Fruit fly (Drosophila melanogaster) whole organism, embryonic: ENCODE measurements around the gene CG31638.

Experiments used
- Aef1 ChIP-seq: fragments of 200-800 bp; sonication (Bioruptor generic); IDR thresholded peaks from 3 replicates; pipeline ENCODE4 v1.3.6; 2022; ENCODE audit warnings: missing biosample characterization, missing genetic modification characterization
- Bteb2 ChIP-seq: fragments of 200-800 bp; sonication (Bioruptor generic); optimal IDR thresholded peaks from 2 replicates; lab custom pipeline; 2016; ENCODE audit warnings: missing biosample characterization, missing genetic modification characterization
- CG11247 ChIP-seq: fragments of 200-800 bp; sonication (Bioruptor generic); IDR thresholded peaks from 2 replicates; pipeline ENCODE4 v1.3.6; 2022; ENCODE audit warnings: missing biosample characterization, missing genetic modification characterization
- CG16779 ChIP-seq: fragments of 200-800 bp; sonication (Bioruptor generic); IDR thresholded peaks from 2 replicates; pipeline ENCODE4 v1.3.6; 2022; ENCODE audit warnings: missing biosample characterization, missing genetic modification characterization
- CG17361 ChIP-seq: fragments of 200-800 bp; sonication (Bioruptor generic); IDR thresholded peaks from 3 replicates; pipeline ENCODE4 v1.3.6; 2022; ENCODE audit warnings: missing biosample characterization, missing genetic modification characterization
- CG17802 ChIP-seq: fragments of 200-800 bp; sonication (Bioruptor generic); optimal IDR thresholded peaks from 2 replicates; lab custom pipeline; 2018; ENCODE audit warnings: missing biosample characterization, mild to moderate bottlenecking, missing genetic modification characterization, moderate library complexity
- CG2116 ChIP-seq: fragments of 200-800 bp; sonication (Bioruptor generic); optimal IDR thresholded peaks from 3 replicates; lab custom pipeline; 2018; ENCODE audit warnings: missing biosample characterization, mild to moderate bottlenecking, missing genetic modification characterization
- CG3281 ChIP-seq: fragments of 200-800 bp; sonication (Bioruptor generic); optimal IDR thresholded peaks from 3 replicates; lab custom pipeline; 2017; ENCODE audit warnings: missing biosample characterization, mild to moderate bottlenecking, missing genetic modification characterization
- CG6254 ChIP-seq: fragments of 200-800 bp; sonication (Bioruptor generic); optimal IDR thresholded peaks from 3 replicates; lab custom pipeline; 2017; ENCODE audit warnings: mild to moderate bottlenecking, missing biosample characterization, missing genetic modification reagents, missing genetic modification characterization
- CG6689 ChIP-seq: fragments of 200-800 bp; sonication (Bioruptor generic); IDR thresholded peaks from 2 replicates; pipeline ENCODE4 v1.3.6; 2022; ENCODE audit warnings: missing biosample characterization, missing genetic modification characterization
- CG7271 ChIP-seq: fragments of 200-800 bp; sonication (Bioruptor generic); optimal IDR thresholded peaks from 2 replicates; lab custom pipeline; 2018; ENCODE audit warnings: missing biosample characterization, mild to moderate bottlenecking, missing genetic modification characterization, moderate library complexity
- CG7372 ChIP-seq: fragments of 200-800 bp; sonication (Bioruptor generic); IDR thresholded peaks from 2 replicates; pipeline ENCODE4 v1.3.6; 2022; ENCODE audit warnings: missing biosample characterization, missing genetic modification characterization
- CG7556 ChIP-seq: fragments of 200-800 bp; sonication (Bioruptor generic); optimal IDR thresholded peaks from 2 replicates; lab custom pipeline; 2017; ENCODE audit warnings: missing biosample characterization, mild to moderate bottlenecking, missing genetic modification characterization
- CoRest ChIP-seq: fragments of 200-800 bp; sonication (Bioruptor generic); optimal IDR thresholded peaks from 3 replicates; lab custom pipeline; 2018; ENCODE audit warnings: missing biosample characterization, mild to moderate bottlenecking, missing genetic modification characterization, moderate library complexity
- Dbx ChIP-seq: fragments of 200-800 bp; sonication (Bioruptor generic); IDR thresholded peaks from 3 replicates; pipeline ENCODE4 v1.3.6; 2022; ENCODE audit warnings: missing biosample characterization, missing genetic modification characterization
- Dp ChIP-seq: fragments of 200-800 bp; sonication (Bioruptor generic); optimal IDR thresholded peaks from 2 replicates; lab custom pipeline; 2018; ENCODE audit warnings: missing biosample characterization, mild to moderate bottlenecking, missing genetic modification characterization, moderate library complexity
- Drgx ChIP-seq: fragments of 200-800 bp; sonication (Bioruptor generic); IDR thresholded peaks from 2 replicates; pipeline ENCODE4 v1.3.6; 2022; ENCODE audit warnings: missing biosample characterization, missing genetic modification characterization
- H2.0 ChIP-seq: fragments of 200-800 bp; sonication (Bioruptor generic); IDR thresholded peaks from 2 replicates; pipeline ENCODE4 v1.3.6; 2022; ENCODE audit warnings: missing biosample characterization, missing genetic modification characterization
- Hr51 ChIP-seq, 2 experiments: fragments of 200-800 bp; sonication (Bioruptor generic); optimal IDR thresholded peaks; 2 replicates in 1 of 2; 3 replicates in 1 of 2; lab custom pipeline; 2016 to 2018; ENCODE audit warnings: missing biosample characterization in 2 of 2, missing genetic modification characterization in 2 of 2, mild to moderate bottlenecking in 1 of 2, moderate library complexity in 1 of 2
- Max ChIP-seq: fragments of 200-800 bp; sonication (Bioruptor generic); optimal IDR thresholded peaks from 2 replicates; lab custom pipeline; 2016; ENCODE audit warnings: missing biosample characterization, mild to moderate bottlenecking, missing genetic modification characterization
- Mes4 ChIP-seq: fragments of 200-800 bp; sonication (Bioruptor generic); optimal IDR thresholded peaks from 2 replicates; lab custom pipeline; 2016; ENCODE audit warnings: missing biosample characterization, missing genetic modification characterization
- Pdp1 ChIP-seq, 2 experiments: fragments of 200-800 bp; sonication (Bioruptor generic); optimal IDR thresholded peaks; 3 replicates each; lab custom pipeline; 2016; ENCODE audit warnings: missing biosample characterization in 2 of 2, missing genetic modification characterization in 2 of 2, mild to moderate bottlenecking in 1 of 2, moderate library complexity in 1 of 2
- Sry-β ChIP-seq: fragments of 200-800 bp; sonication (Bioruptor generic); optimal IDR thresholded peaks from 2 replicates; lab custom pipeline; 2018; ENCODE audit warnings: missing biosample characterization, mild to moderate bottlenecking, missing genetic modification characterization, moderate library complexity
- ash1 ChIP-seq: fragments of 200-800 bp; sonication (Bioruptor generic); optimal IDR thresholded peaks from 2 replicates; lab custom pipeline; 2018; ENCODE audit warnings: missing biosample characterization, mild to moderate bottlenecking, missing genetic modification characterization
- crc ChIP-seq: fragments of 200-800 bp; sonication (Bioruptor generic); optimal IDR thresholded peaks from 2 replicates; lab custom pipeline; 2016; ENCODE audit warnings: missing biosample characterization, missing genetic modification characterization
- en ChIP-seq: fragments of 200-800 bp; sonication (Bioruptor generic); optimal IDR thresholded peaks from 2 replicates; lab custom pipeline; 2016; ENCODE audit warnings: missing biosample characterization, missing genetic modification characterization
- gcm2 ChIP-seq: fragments of 200-800 bp; sonication (Bioruptor generic); optimal IDR thresholded peaks from 2 replicates; lab custom pipeline; 2016; ENCODE audit warnings: missing biosample characterization, missing genetic modification characterization
- gfzf ChIP-seq: fragments of 200-800 bp; sonication (Bioruptor generic); optimal IDR thresholded peaks from 2 replicates; lab custom pipeline; 2016; ENCODE audit warnings: missing biosample characterization, mild to moderate bottlenecking, missing genetic modification characterization, moderate library complexity
- grn ChIP-seq: fragments of 200-800 bp; sonication (Bioruptor generic); optimal IDR thresholded peaks from 3 replicates; lab custom pipeline; 2017; ENCODE audit warnings: missing biosample characterization, missing genetic modification characterization
- ham ChIP-seq: fragments of 200-800 bp; sonication (Bioruptor generic); IDR thresholded peaks from 2 replicates; pipeline ENCODE4 v1.3.6; 2022; ENCODE audit warnings: missing biosample characterization, missing genetic modification characterization
- her ChIP-seq: fragments of 200-800 bp; sonication (Bioruptor generic); optimal IDR thresholded peaks from 2 replicates; lab custom pipeline; 2016; ENCODE audit warnings: missing biosample characterization, missing genetic modification characterization
- insv ChIP-seq, 2 experiments: fragments of 200-800 bp; sonication (Bioruptor generic); optimal IDR thresholded peaks; 3 replicates each; lab custom pipeline; 2016 to 2018; ENCODE audit warnings: missing biosample characterization in 2 of 2, missing genetic modification characterization in 2 of 2
- jigr1 ChIP-seq: fragments of 200-800 bp; sonication (Bioruptor generic); IDR thresholded peaks from 3 replicates; pipeline ENCODE4 v1.3.6; 2022; ENCODE audit warnings: missing biosample characterization, missing genetic modification characterization
- ken ChIP-seq: fragments of 200-800 bp; sonication (Bioruptor generic); IDR thresholded peaks from 3 replicates; pipeline ENCODE4 v1.3.6; 2022; ENCODE audit warnings: missing biosample characterization, missing genetic modification characterization
- kni ChIP-seq: fragments of 200-800 bp; sonication (Bioruptor generic); optimal IDR thresholded peaks from 3 replicates; lab custom pipeline; 2017; ENCODE audit warnings: mild to moderate bottlenecking, missing biosample characterization, missing genetic modification reagents, missing genetic modification characterization
- nerfin-1 ChIP-seq: fragments of 200-800 bp; sonication (Bioruptor generic); optimal IDR thresholded peaks from 3 replicates; lab custom pipeline; 2019; ENCODE audit warnings: missing biosample characterization, mild to moderate bottlenecking, missing genetic modification characterization, moderate library complexity
- pho ChIP-seq: fragments of 200-800 bp; sonication (Bioruptor generic); optimal IDR thresholded peaks from 2 replicates; lab custom pipeline; 2016; ENCODE audit warnings: missing biosample characterization, missing genetic modification characterization
- rib ChIP-seq: fragments of 200-800 bp; sonication (Bioruptor generic); IDR thresholded peaks from 2 replicates; pipeline ENCODE4 v1.3.6; 2022; ENCODE audit warnings: missing biosample characterization, missing genetic modification characterization
- row ChIP-seq: fragments of 200-800 bp; sonication (Bioruptor generic); IDR thresholded peaks from 3 replicates; pipeline ENCODE4 v1.3.6; 2022; ENCODE audit warnings: missing biosample characterization, missing genetic modification characterization
- sisA ChIP-seq: fragments of 200-800 bp; sonication (Bioruptor generic); IDR thresholded peaks from 2 replicates; pipeline ENCODE4 v1.3.6; 2022; ENCODE audit warnings: missing biosample characterization, missing genetic modification characterization
- slbo ChIP-seq: fragments of 200-800 bp; sonication (Bioruptor generic); IDR thresholded peaks from 2 replicates; pipeline ENCODE4 v1.3.6; 2022; ENCODE audit warnings: missing biosample characterization, missing genetic modification characterization
- sr ChIP-seq: fragments of 200-800 bp; sonication (Bioruptor generic); IDR thresholded peaks from 3 replicates; pipeline ENCODE4 v1.3.6; 2022; ENCODE audit warnings: missing biosample characterization, missing genetic modification characterization
- tgo ChIP-seq: fragments of 200-800 bp; sonication (Bioruptor generic); IDR thresholded peaks from 3 replicates; pipeline ENCODE4 v1.3.6; 2022; ENCODE audit warnings: missing biosample characterization, missing genetic modification characterization
- toy ChIP-seq: fragments of 200-800 bp; sonication (Bioruptor generic); IDR thresholded peaks from 2 replicates; pipeline ENCODE4 v1.3.6; 2022; ENCODE audit warnings: missing biosample characterization, missing genetic modification characterization
- trem ChIP-seq: fragments of 200-800 bp; optimal IDR thresholded peaks from 3 replicates; lab custom pipeline; 2019; ENCODE audit warnings: missing biosample characterization, mild to moderate bottlenecking, missing genetic modification characterization, moderate library complexity
- vvl ChIP-seq: fragments of 200-800 bp; sonication (Bioruptor generic); IDR thresholded peaks from 2 replicates; pipeline ENCODE4 v1.3.6; 2022; ENCODE audit warnings: missing biosample characterization, missing genetic modification characterization
- wdn ChIP-seq: fragments of 200-800 bp; sonication (Bioruptor generic); IDR thresholded peaks from 2 replicates; pipeline ENCODE4 v1.3.6; 2022; ENCODE audit warnings: missing biosample characterization, missing genetic modification characterization
- z ChIP-seq: fragments of 200-800 bp; sonication (Bioruptor generic); IDR thresholded peaks from 3 replicates; pipeline ENCODE4 v1.3.6; 2022; ENCODE audit warnings: missing biosample characterization, missing genetic modification characterization
- zen2 ChIP-seq: fragments of 200-800 bp; sonication (Bioruptor generic); IDR thresholded peaks from 3 replicates; pipeline ENCODE4 v1.3.6; 2022; ENCODE audit warnings: missing biosample characterization, missing genetic modification characterization; ENCODE audit not compliant: partially characterized antibody
- zf30C ChIP-seq: fragments of 200-800 bp; sonication (Bioruptor generic); optimal IDR thresholded peaks from 3 replicates; lab custom pipeline; 2018; ENCODE audit warnings: missing biosample characterization, mild to moderate bottlenecking, missing genetic modification characterization

CG31638 gene

dm6 chr2L:6480212-6480994 lies 10.5 kb upstream of the CG31638 start, which contains the start of the genes Sec61alpha and Daxx (continued):
- TF ChIP-seq slbo (peak; percentile 93), ken (GFP tag; lab: Robert Waterston, UW) (peak; percentile 83), toy (GFP tag; lab: Robert Waterston, UW) (peak; percentile 61; the same call in 1 of the 2 replicates), CG2116 (GFP tag; lab: Kevin White, UChicago) (peak; percentile 78), CG17802 (tag; lab: Kevin White, UChicago) (peak; percentile 21), Mes4 (GFP tag; lab: Kevin White, UChicago) (peak; percentile 65), trem (tag; lab: Kevin White, UChicago) (peak; percentile 74), crc (GFP tag; lab: Kevin White, UChicago) (peak; percentile 83), z (GFP tag; lab: Robert Waterston, UW) (peak; percentile 31; the same call in 1 of the 3 replicates), Sry-β (GFP tag; lab: Kevin White, UChicago) (peak; percentile 35), CG16779 (peak; percentile 81), Hr51 (GFP tag; optimal IDR thresholded peaks at IDR 0.05; lab: Kevin White, UChicago) (peak; percentile 84), gfzf (peak; percentile 93), jigr1 (GFP tag; lab: Robert Waterston, UW) (peak; percentile 69; the same call in 2 of the 3 replicates), CG7271 (no peak), CG3281 (peak; percentile 70), gcm2 (GFP tag; lab: Kevin White, UChicago) (peak; percentile 43), CG17361 (GFP tag; lab: Robert Waterston, UW) (peak; percentile 83), en (GFP tag; lab: Kevin White, UChicago) (peak; percentile 66), tgo (GFP tag; lab: Robert Waterston, UW) (peak; percentile 83), grn (GFP tag; lab: Kevin White, UChicago) (no peak), zen2 (peak; percentile 99), row (GFP tag; lab: Robert Waterston, UW) (peak; percentile 94), zf30C (GFP tag; lab: Kevin White, UChicago) (no peak), kni (GFP tag; lab: Kevin White, UChicago) (no peak), Dbx (peak; percentile 94), ham (peak; percentile 74), wdn (GFP tag; lab: Robert Waterston, UW) (peak; percentile 81), Aef1 (peak; percentile 82), nerfin-1 (tag; lab: Kevin White, UChicago) (peak; percentile 58), Bteb2 (GFP tag; lab: Kevin White, UChicago) (peak; percentile 82), Drgx (GFP tag; lab: Robert Waterston, UW) (peak; percentile 71), H2.0 (GFP tag; lab: Robert Waterston, UW) (peak; percentile 84), her (peak; percentile 80), vvl (GFP tag; lab: Robert Waterston, UW) (peak; percentile 90), CG6689 (GFP tag; lab: Robert Waterston, UW) (peak; percentile 82), CG6254 (no peak), CoRest (peak; percentile 85), ash1 (no peak), CG7556 (GFP tag; lab: Kevin White, UChicago) (peak; percentile 62), sisA (GFP tag; lab: Robert Waterston, UW) (peak; percentile 89), Dp (GFP tag; lab: Kevin White, UChicago) (peak; percentile 49), CG7372 (GFP tag; lab: Robert Waterston, UW) (peak; percentile 86), rib (peak; percentile 71), sr (peak; percentile 45; the same call in 2 of the 3 replicates), Pdp1 (GFP tag; optimal IDR thresholded peaks at IDR 0.05; lab: Kevin White, UChicago) (peak; percentile 73 to 90), insv (GFP tag; optimal IDR thresholded peaks at IDR 0.05; lab: Kevin White, UChicago) (peak in 1 of 2 experiments; percentile 69), CG11247 (GFP tag; lab: Robert Waterston, UW) (peak; percentile 83), Max (GFP tag; lab: Kevin White, UChicago) (peak; percentile 46), pho (GFP tag; lab: Kevin White, UChicago) (peak; percentile 94)
